Fruit fly (Drosophila melanogaster) whole organism: ENCODE measurements around the gene CG14933.

ENCODE experiments used
- CG8478 ChIP-seq: fragments of >200 bp; optimal IDR thresholded peaks from 2 replicates; lab custom pipeline; 2018; ENCODE audit warnings: inconsistent platforms
- Dll ChIP-seq: fragments of >200 bp; optimal IDR thresholded peaks from 2 replicates; lab custom pipeline; 2017
- psq ChIP-seq: fragments of >200 bp; optimal IDR thresholded peaks from 2 replicates; lab custom pipeline; 2017

DNA sequence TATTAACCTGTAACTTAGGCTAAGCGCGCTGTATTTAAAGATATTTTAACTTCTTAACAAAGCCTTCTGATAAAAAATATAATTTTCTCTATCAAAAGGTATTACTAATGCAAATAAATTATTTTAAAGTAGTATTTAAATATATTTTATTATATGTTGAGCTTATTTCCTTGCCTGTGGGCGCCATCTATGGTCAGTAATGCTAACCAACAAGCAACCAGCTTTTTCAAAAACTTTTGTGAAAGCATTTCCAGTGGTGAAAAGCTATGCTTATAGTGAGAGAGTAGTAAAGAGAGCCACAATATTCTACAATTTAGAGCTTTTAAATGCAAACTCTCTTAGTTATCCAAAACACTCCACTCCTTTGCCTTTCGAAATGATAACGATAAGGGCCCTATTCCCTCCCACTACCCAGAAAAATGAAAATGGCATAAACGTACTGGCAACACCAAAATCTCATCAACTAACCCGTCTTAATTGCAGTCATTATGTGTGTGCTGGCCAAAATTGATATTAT lies 36.2 kb downstream of the CG14933 start:
- no peak for TF ChIP-seq CG8478 (lab: Kevin White, UChicago)
- TF ChIP-seq Dll (lab: Kevin White, UChicago): no peak
- TF ChIP-seq psq (lab: Kevin White, UChicago): no peak
